Worm (Caenorhabditis elegans) whole organism, midembryonic: Measurements from ENCODE around the gene eftu-2.

Experiments
- T22C8.4 ChIP-seq: fragments of 200-800 bp; sonication (Bioruptor generic); IDR thresholded peaks from 2 replicates; pipeline ENCODE4 v1.3.6; 2022; ENCODE audit warnings: missing genetic modification characterization, missing compliant biosample characterization
- cog-1 ChIP-seq: sonication (generic microtip); optimal IDR thresholded peaks from 2 replicates; lab custom pipeline; 2016; ENCODE audit warnings: missing genetic modification characterization, missing compliant biosample characterization
- flt-1 ChIP-seq: fragments of 200-800 bp; sonication (Bioruptor generic); IDR thresholded peaks from 2 replicates; pipeline ENCODE4 v1.3.6; 2022; ENCODE audit warnings: missing genetic modification characterization, missing compliant biosample characterization
- klf-2 ChIP-seq: fragments of 200-800 bp; sonication (Bioruptor generic); conservative IDR thresholded peaks from 2 replicates; pipeline ENCODE4 v1.3.6; 2022; ENCODE audit warnings: missing genetic modification reagents, missing genetic modification characterization, missing compliant biosample characterization
- med-1 ChIP-seq: sonication (generic microtip); optimal IDR thresholded peaks from 2 replicates; lab custom pipeline; 2017; ENCODE audit warnings: missing genetic modification characterization, mild to moderate bottlenecking, missing compliant biosample characterization, antibody characterized with exemption, missing genetic modification reagents; ENCODE audit not compliant: insufficient read depth
- ref-1 ChIP-seq: fragments of 200-800 bp; sonication (Bioruptor generic); conservative IDR thresholded peaks from 2 replicates; pipeline ENCODE4 v1.3.6; 2022; ENCODE audit warnings: missing genetic modification reagents, missing genetic modification characterization, missing compliant biosample characterization
- tab-1 ChIP-seq: fragments of 200-800 bp; sonication (Bioruptor generic); IDR thresholded peaks from 2 replicates; pipeline ENCODE4 v1.3.6; 2022; ENCODE audit warnings: missing genetic modification characterization, missing compliant biosample characterization
- ztf-23 ChIP-seq: fragments of 200-800 bp; sonication (Bioruptor generic); IDR thresholded peaks from 2 replicates; pipeline ENCODE4 v1.3.6; 2022; ENCODE audit warnings: missing genetic modification reagents, missing genetic modification characterization, missing compliant biosample characterization
- ztf-29 ChIP-seq: fragments of 200-800 bp; sonication (Bioruptor generic); IDR thresholded peaks from 2 replicates; pipeline ENCODE4 v1.3.6; 2022; ENCODE audit warnings: missing genetic modification reagents, missing genetic modification characterization, missing compliant biosample characterization

The eftu-2 gene

DNA sequence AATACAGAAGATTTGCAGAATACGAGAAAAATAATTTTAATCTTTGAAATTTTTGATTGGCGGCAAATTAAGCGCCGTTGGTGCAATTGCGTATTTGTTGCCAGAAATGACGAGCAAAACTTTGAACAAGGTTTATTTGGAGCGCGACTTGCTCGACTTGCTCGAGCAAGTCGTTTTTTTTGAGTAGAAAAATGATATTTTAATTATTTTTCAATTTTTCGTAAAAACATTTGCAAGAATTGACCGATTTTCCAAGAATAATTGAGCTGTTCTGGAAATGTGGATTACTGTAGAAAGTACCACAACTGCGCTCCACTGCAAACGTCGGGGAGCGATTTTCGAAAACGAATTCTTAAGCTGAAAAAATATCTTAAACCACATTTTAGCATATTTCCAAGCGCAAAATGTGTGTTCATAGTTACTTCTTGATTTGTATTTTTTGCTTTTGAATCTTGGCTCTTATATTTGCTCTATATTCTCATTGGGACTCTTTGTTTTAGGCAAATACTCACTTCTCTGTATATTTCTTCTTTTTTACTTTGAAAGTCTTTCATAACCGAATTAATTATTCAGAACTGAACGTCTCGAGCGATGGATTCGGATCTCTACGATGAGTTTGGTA lies at the start of gene eftu-2, which contains the start of gene gcna-1:
eftu-2 (plus strand) TSS at position 572 of the 622 bp plus-strand sequence.
gcna-1 (minus strand) TSS at position 96 of the 622 bp plus-strand sequence.
- TF ChIP-seq flt-1, result no peak
- no peak for TF ChIP-seq med-1
- TF ChIP-seq ztf-23 (GFP tag; lab: Robert Waterston, UW), result no peak
- no peak for TF ChIP-seq ref-1 (GFP tag; lab: Robert Waterston, UW)
- no peak for TF ChIP-seq T22C8.4 (GFP tag; lab: Robert Waterston, UW)
- no peak for TF ChIP-seq ztf-29 (GFP tag; lab: Robert Waterston, UW)
- no peak for TF ChIP-seq klf-2
- TF ChIP-seq tab-1 (GFP tag; lab: Robert Waterston, UW), result no peak
- TF ChIP-seq cog-1 (tag; lab: Kevin White, UChicago), result no peak

- TF ChIP-seq flt-1, result no peak
- TF ChIP-seq ref-1 (GFP tag; lab: Robert Waterston, UW), result no peak
- no peak for TF ChIP-seq T22C8.4 (GFP tag; lab: Robert Waterston, UW)
- TF ChIP-seq ztf-29 (GFP tag; lab: Robert Waterston, UW), result no peak
- no peak for TF ChIP-seq cog-1 (tag; lab: Kevin White, UChicago)
- no peak for TF ChIP-seq ztf-23 (GFP tag; lab: Robert Waterston, UW)
Observed at ce11 chrIII:5961560-5961959, 47.8 kb upstream of the eftu-2 start.

- TF ChIP-seq ztf-29 (GFP tag; lab: Robert Waterston, UW), result no peak
- no peak for TF ChIP-seq klf-2
- TF ChIP-seq cog-1 (tag; lab: Kevin White, UChicago), result no peak
- TF ChIP-seq ref-1 (GFP tag; lab: Robert Waterston, UW), result no peak
- no peak for TF ChIP-seq med-1
- no peak for TF ChIP-seq flt-1
- no peak for TF ChIP-seq tab-1 (GFP tag; lab: Robert Waterston, UW)
- TF ChIP-seq ztf-23 (GFP tag; lab: Robert Waterston, UW), result no peak
- no peak for TF ChIP-seq T22C8.4 (GFP tag; lab: Robert Waterston, UW)
Observed at ce11 chrIII:5964058-5964632, 45.2 kb upstream of the eftu-2 start.

DNA sequence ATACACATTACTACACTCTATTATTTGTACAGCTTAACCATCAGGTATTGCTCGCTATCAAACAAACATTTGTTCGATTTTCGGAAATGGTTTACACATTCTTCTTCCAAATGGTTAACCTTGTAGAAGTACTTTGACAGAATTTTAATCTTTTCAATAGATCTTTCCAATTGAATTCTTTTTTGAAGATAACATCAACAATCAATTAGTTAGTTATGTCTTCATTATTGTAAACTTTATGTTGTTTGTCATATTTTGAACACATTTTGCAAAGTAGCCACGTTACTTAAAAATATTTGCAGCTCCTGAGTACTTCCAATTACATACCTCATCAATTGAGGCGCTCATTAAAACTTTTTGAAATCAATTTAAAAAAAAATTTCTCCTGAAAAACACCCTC lies 44.0 kb upstream of the eftu-2 start:
- TF ChIP-seq flt-1, result no peak
- no peak for TF ChIP-seq med-1
- TF ChIP-seq ref-1 (GFP tag; lab: Robert Waterston, UW), result no peak
- TF ChIP-seq cog-1 (tag; lab: Kevin White, UChicago), result no peak
- TF ChIP-seq ztf-23 (GFP tag; lab: Robert Waterston, UW), result no peak
- no peak for TF ChIP-seq tab-1 (GFP tag; lab: Robert Waterston, UW)
- TF ChIP-seq ztf-29 (GFP tag; lab: Robert Waterston, UW), result no peak
- no peak for TF ChIP-seq T22C8.4 (GFP tag; lab: Robert Waterston, UW)
- no peak for TF ChIP-seq klf-2

DNA sequence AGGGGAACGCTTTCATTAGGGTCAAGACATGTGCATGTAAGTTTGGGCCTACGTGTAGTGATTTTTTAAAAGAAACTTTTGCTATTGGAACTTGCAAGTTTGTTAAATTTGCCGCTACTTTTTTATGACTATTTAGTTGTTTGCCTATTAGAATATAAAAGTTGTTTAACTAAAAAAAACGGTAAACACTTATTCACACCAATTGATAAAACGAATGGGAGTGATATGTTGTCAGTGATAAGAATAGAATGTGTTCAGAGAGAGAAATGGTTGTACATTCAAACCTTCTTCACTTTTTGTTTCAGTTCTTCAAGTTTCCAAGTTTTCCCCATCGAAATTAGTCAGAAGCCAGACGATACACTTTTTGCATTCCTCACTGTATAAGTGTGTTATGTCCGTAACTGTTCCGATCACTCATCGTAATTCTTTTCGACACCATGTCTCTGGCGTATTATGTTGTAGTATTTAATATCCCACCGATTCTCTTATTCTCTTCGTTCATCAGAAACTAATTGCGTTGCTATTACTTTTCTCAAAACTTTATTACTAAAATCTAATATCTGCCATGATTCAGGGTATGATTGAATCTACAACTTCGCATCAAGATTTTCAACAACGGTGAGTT lies 43.4 kb upstream of the eftu-2 start, which contains the start of gene dct-6:
dct-6 (plus strand) TSS at position 575 of the 625 bp plus-strand sequence.
- TF ChIP-seq med-1, result no peak
- TF ChIP-seq ztf-29 (GFP tag; lab: Robert Waterston, UW), result no peak
- TF ChIP-seq klf-2, result no peak
- no peak for TF ChIP-seq tab-1 (GFP tag; lab: Robert Waterston, UW)
- TF ChIP-seq ref-1 (GFP tag; lab: Robert Waterston, UW), result no peak
- no peak for TF ChIP-seq T22C8.4 (GFP tag; lab: Robert Waterston, UW)
- TF ChIP-seq cog-1 (tag; lab: Kevin White, UChicago), result no peak
- TF ChIP-seq ztf-23 (GFP tag; lab: Robert Waterston, UW), result no peak
- no peak for TF ChIP-seq flt-1

ce11 chrIII:5967640-5968039 lies 41.7 kb upstream of the eftu-2 start:
- TF ChIP-seq ref-1 (GFP tag; lab: Robert Waterston, UW) (no peak), T22C8.4 (GFP tag; lab: Robert Waterston, UW) (no peak), cog-1 (tag; lab: Kevin White, UChicago) (no peak), ztf-23 (GFP tag; lab: Robert Waterston, UW) (no peak), med-1 (no peak), flt-1 (no peak), tab-1 (GFP tag; lab: Robert Waterston, UW) (no peak), klf-2 (no peak), ztf-29 (GFP tag; lab: Robert Waterston, UW) (no peak)

DNA sequence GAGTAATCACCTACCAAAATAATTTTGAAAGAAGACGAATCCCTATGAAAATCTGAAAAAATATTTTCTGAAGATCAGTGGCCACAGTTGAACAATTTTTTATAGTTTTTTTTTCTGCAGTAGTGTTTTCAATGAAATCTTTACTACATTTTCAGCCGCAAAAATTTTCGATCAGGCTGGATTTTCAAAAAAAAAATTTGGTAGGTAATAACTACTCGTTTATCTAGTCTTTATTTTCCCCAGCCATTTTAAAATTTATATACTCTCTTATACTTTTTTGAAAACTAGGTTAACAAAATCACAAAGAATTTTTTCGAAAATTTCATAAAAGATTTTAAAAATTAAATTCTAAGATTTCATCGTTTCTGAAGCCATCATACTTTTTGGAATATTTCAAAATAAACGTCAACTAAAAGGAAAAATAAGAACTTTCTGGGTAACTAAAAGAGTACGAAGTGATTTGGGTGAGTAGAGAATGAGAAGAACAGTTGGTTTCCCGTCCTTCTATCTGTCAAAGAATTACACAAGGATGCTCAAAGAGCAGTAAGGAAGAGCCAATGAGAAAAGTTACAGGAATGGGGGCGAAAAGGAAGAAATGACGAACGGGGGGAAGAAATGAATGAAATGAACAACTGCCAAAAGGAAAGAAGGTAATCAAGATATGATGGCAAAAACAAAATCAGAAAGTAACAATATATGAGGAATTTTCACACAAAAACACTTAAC lies 34.2 kb upstream of the eftu-2 start, which contains the start of gene mlp-1:
mlp-1 (minus strand) TSS at position 51 of the 726 bp plus-strand sequence.
- no peak for TF ChIP-seq med-1
- TF ChIP-seq ztf-29 (GFP tag; lab: Robert Waterston, UW), result no peak
- no peak for TF ChIP-seq klf-2
- no peak for TF ChIP-seq ztf-23 (GFP tag; lab: Robert Waterston, UW)
- TF ChIP-seq flt-1, result no peak
- no peak for TF ChIP-seq cog-1 (tag; lab: Kevin White, UChicago)
- TF ChIP-seq T22C8.4 (GFP tag; lab: Robert Waterston, UW), result no peak
- TF ChIP-seq tab-1 (GFP tag; lab: Robert Waterston, UW), result no peak
- no peak for TF ChIP-seq ref-1 (GFP tag; lab: Robert Waterston, UW)

DNA sequence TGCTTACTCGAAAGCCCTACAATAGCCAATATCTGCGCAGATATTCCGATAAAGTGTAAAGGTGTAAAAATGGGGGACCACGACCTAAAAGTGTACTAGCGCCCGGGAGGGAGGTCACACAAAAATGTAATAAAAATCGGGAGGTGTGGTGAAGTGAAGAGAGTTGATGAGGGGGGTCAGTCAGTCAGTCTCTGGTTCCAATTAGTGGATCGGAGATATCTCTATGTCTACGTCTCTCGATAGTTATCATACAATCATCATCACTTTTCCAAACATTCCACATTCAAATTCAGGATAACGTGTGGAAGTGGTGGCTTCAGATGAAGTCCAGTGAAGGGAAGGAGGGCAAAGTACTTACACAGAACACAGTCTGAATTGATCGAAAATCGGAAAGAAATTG lies 33.3 kb upstream of the eftu-2 start:
- TF ChIP-seq tab-1 (GFP tag; lab: Robert Waterston, UW), result no peak

DNA sequence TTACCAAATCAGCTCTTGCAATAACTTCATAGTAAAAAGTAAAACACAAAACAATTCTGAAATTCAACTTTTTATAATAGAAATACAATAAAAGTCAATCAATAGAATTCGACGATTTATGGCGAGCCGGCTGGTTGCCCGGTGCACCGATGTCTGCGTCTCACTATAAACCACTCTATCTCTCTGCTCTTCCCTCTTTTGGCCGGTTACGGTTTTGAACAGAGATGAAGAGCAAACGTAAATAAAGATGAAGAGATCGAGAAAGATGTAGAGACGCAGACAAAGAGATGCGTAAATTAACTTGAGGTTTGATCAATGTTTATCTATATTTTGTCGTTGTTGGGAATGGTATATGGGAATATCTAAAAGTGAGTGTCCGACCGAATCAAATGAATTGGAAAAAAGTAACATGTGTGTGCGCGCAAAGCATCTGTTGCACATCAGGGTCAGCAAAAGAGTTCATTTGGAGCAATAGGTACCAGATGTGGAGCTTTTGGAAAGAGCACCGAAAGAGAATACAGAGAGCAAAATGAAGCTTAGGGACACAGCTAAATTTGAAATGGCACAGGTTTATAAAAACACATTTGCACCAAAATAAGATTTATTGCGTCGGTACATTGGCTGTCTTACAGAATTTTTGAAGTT lies 29.0 kb upstream of the eftu-2 start:
- TF ChIP-seq klf-2, result no peak
- no peak for TF ChIP-seq ref-1 (GFP tag; lab: Robert Waterston, UW)
- TF ChIP-seq T22C8.4 (GFP tag; lab: Robert Waterston, UW), result no peak
- TF ChIP-seq ztf-23 (GFP tag; lab: Robert Waterston, UW), result no peak
- TF ChIP-seq cog-1 (tag; lab: Kevin White, UChicago), result no peak
- no peak for TF ChIP-seq med-1
- no peak for TF ChIP-seq ztf-29 (GFP tag; lab: Robert Waterston, UW)
- TF ChIP-seq flt-1, result no peak
- TF ChIP-seq tab-1 (GFP tag; lab: Robert Waterston, UW), result no peak
